Worm (Caenorhabditis elegans): Measurements from ENCODE around the gene srh-42.

DNA sequence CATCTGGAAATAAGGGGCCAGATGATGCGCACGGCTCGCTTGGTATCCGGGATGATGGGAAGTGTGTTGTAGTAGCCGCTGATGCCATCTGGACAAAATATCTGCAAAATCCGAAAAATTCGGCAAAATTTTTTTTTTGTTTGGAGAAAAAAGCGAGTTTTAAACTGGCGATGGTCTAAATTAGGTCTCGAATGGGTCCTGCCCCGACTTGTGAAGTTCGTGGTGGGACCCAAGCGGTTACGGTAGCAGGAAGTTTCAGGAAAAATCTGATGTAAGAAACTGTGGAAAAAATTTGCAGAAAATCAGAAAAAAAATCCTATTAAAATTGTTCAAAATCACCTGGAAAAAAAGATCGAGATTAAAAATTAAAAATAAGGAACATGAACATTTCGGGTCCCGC, 45.4 kb downstream of the srh-42 start, which contains the start of gene jmjd-2:
- TF ChIP-seq ama-1 (optimal IDR thresholded peaks at IDR 0.05) = no peak
- no peak for TF ChIP-seq B0310.2 (tag; optimal IDR thresholded peaks at IDR 0.05)
- no peak for TF ChIP-seq tbx-11 (GFP tag; IDR thresholded peaks at IDR 0.05)
- no peak for TF ChIP-seq scrt-1 (GFP tag; IDR thresholded peaks at IDR 0.05)
- TF ChIP-seq ceh-36 (tag; optimal IDR thresholded peaks at IDR 0.05) = no peak
- TF ChIP-seq F13C5.2 (tag; optimal IDR thresholded peaks at IDR 0.05) = no peak
- no peak for TF ChIP-seq pes-1 (GFP tag; IDR thresholded peaks at IDR 0.05)
- TF ChIP-seq aly-1 (tag; optimal IDR thresholded peaks at IDR 0.05) = no peak
- TF ChIP-seq ceh-13 (GFP tag; optimal IDR thresholded peaks at IDR 0.05) = no peak
- TF ChIP-seq hmg-4 (GFP tag; optimal IDR thresholded peaks at IDR 0.05) = no peak
